Worm (Caenorhabditis elegans) whole organism, L4 larva: ENCODE results near the gene Y49E10.29.

Experiments
- F49E8.2 ChIP-seq: sonication (generic microtip); optimal IDR thresholded peaks from 2 replicates; lab custom pipeline; 2016; ENCODE audit warnings: missing compliant biosample characterization, mild to moderate bottlenecking, missing genetic modification characterization, borderline replicate concordance
- aha-1 ChIP-seq: fragments of 150-350 bp; peaks from one replicate; lab custom pipeline; 2014; ENCODE audit warnings: missing biosample characterization, missing genetic modification characterization
- ama-1 ChIP-seq: fragments of 150-350 bp; optimal IDR thresholded peaks from 2 replicates; lab custom pipeline; 2014; ENCODE audit warnings: inconsistent platforms, mixed read lengths
- arid-1 ChIP-seq: fragments of 200-800 bp; sonication (Bioruptor generic); conservative IDR thresholded peaks from 2 replicates; pipeline ENCODE4 v1.3.6; 2022; ENCODE audit warnings: missing genetic modification reagents, missing genetic modification characterization, missing compliant biosample characterization
- ceh-28 ChIP-seq: fragments of 150-350 bp; optimal IDR thresholded peaks from 2 replicates; lab custom pipeline; 2014; ENCODE audit warnings: missing biosample characterization, missing genetic modification reagents, missing genetic modification characterization
- dmd-6 ChIP-seq: fragments of 200-800 bp; sonication (Bioruptor generic); IDR thresholded peaks from 2 replicates; pipeline ENCODE4 v1.3.6; 2022; ENCODE audit warnings: missing genetic modification reagents, missing genetic modification characterization, missing compliant biosample characterization
- dpl-1 ChIP-seq: fragments of 150-350 bp; optimal IDR thresholded peaks from 2 replicates; lab custom pipeline; 2014; ENCODE audit warnings: missing biosample characterization, missing genetic modification reagents, missing genetic modification characterization
- hlh-30 ChIP-seq: sonication (generic microtip); optimal IDR thresholded peaks from 2 replicates; lab custom pipeline; 2017; ENCODE audit warnings: antibody characterized with exemption, mild to moderate bottlenecking, missing genetic modification characterization, missing compliant biosample characterization; ENCODE audit not compliant: insufficient read depth
- lin-15B ChIP-seq: fragments of 150-350 bp; sonication (generic microtip); optimal IDR thresholded peaks from 3 replicates; lab custom pipeline; 2014; ENCODE audit warnings: missing biosample characterization, missing genetic modification characterization
- lin-38 ChIP-seq: fragments of 200-800 bp; sonication (Bioruptor generic); IDR thresholded peaks from 2 replicates; pipeline ENCODE4 v1.3.6; 2022; ENCODE audit warnings: missing genetic modification reagents, missing genetic modification characterization, missing compliant biosample characterization
- lsy-2 ChIP-seq, 2 experiments: fragments of 150-350 bp in 1 of 2; sonication (generic microtip) in 1 of 2; optimal IDR thresholded peaks; 2 replicates each; lab custom pipeline; 2014 to 2017; ENCODE audit warnings: missing biosample characterization in 2 of 2, missing genetic modification characterization in 2 of 2
- madf-5 ChIP-seq, 2 experiments: fragments of 200-800 bp; sonication (Bioruptor generic); IDR thresholded peaks; 2 replicates each; pipeline ENCODE4 v1.3.6; 2022; ENCODE audit warnings: missing compliant biosample characterization in 2 of 2, missing genetic modification characterization in 2 of 2
- mes-2 ChIP-seq: sonication (generic microtip); optimal IDR thresholded peaks from 2 replicates; lab custom pipeline; 2016; ENCODE audit warnings: missing genotype, mild to moderate bottlenecking, missing genetic modification characterization, missing compliant biosample characterization; ENCODE audit not compliant: poor library complexity, severe bottlenecking
- rbr-2 ChIP-seq: sonication (generic microtip); optimal IDR thresholded peaks from 2 replicates; lab custom pipeline; 2016; ENCODE audit warnings: missing genotype, missing genetic modification characterization, missing compliant biosample characterization
- set-16 ChIP-seq: fragments of 200-800 bp; sonication (Bioruptor generic); IDR thresholded peaks from 2 replicates; pipeline ENCODE4 v1.3.6; 2022; ENCODE audit warnings: missing genetic modification reagents, missing genetic modification characterization, missing compliant biosample characterization
- snpc-1.2 ChIP-seq: fragments of 200-800 bp; sonication (Bioruptor generic); IDR thresholded peaks from 2 replicates; pipeline ENCODE4 v1.3.6; 2022; ENCODE audit warnings: missing genetic modification reagents, missing genetic modification characterization, missing compliant biosample characterization
- spr-3 ChIP-seq: fragments of 200-800 bp; sonication (Bioruptor generic); optimal IDR thresholded peaks from 2 replicates; lab custom pipeline; 2018; ENCODE audit warnings: mild to moderate bottlenecking, missing genetic modification characterization, missing compliant biosample characterization
- unc-130 ChIP-seq: sonication (generic microtip); optimal IDR thresholded peaks from 2 replicates; lab custom pipeline; 2016; ENCODE audit warnings: missing genetic modification reagents, missing genetic modification characterization, missing compliant biosample characterization
- unc-62 ChIP-seq, 3 experiments: fragments of 150-350 bp in 1 of 3; sonication (generic microtip); optimal IDR thresholded peaks in 2 of 3; peaks in 1 of 3; 1 replicate in 1 of 3; 2 replicates in 2 of 3; lab custom pipeline; 2014 to 2017; ENCODE audit warnings: missing biosample characterization in 3 of 3, missing genetic modification characterization in 3 of 3, missing genetic modification reagents in 3 of 3, missing genotype in 1 of 3

Gene Y49E10.29

DNA sequence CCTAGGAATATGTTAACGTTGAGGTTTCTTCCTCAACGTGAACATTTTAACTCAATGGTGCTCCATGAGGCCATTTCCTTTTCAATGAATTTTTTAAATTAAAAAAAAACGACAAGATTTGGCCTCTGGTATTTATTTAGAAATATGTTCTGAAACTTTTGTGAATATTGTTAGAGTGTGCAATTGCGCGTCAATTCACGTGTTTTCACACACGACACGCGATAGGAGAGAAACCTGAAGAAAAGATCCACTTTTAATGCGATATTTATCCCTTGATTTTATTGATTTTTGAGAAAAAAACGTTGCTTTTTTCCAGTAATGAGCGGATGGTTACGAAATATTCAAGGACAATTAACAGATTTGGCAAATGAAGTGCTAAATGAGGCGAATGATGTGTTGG lies 30.3 kb downstream of the Y49E10.29 start, which contains the start of gene sql-1:
Gene sql-1, plus strand, starts transcription at position 313 of the 400 bp plus-strand sequence.
- TF ChIP-seq snpc-1.2 (GFP tag; lab: Robert Waterston, UW): peak; percentile 48; the same call in 1 of the 2 replicates
- TF ChIP-seq lsy-2 (tag; optimal IDR thresholded peaks at IDR 0.05; lab: Kevin White, UChicago): peak in 1 of 2 experiments; percentile 34
- peak; percentile 62; the same call in 1 of the 2 replicates for TF ChIP-seq arid-1 (GFP tag; lab: Robert Waterston, UW)
- TF ChIP-seq rbr-2: no peak
- TF ChIP-seq spr-3 (GFP tag; lab: Kevin White, UChicago): no peak
- TF ChIP-seq dmd-6: no peak
- TF ChIP-seq dpl-1 (GFP tag; lab: Kevin White, UChicago): peak; percentile 27
- no peak for TF ChIP-seq hlh-30
- TF ChIP-seq unc-130 (GFP tag; lab: Kevin White, UChicago): peak; percentile 62
- peak; percentile 82 for TF ChIP-seq ama-1
- peak; percentile 39 for TF ChIP-seq ceh-28 (tag; lab: Kevin White, UChicago)
- 0 out of 4 replicates have a peak, but pooled peaks of 1 of the 2 experiments have one; percentile 39 for TF ChIP-seq madf-5 (GFP tag; IDR thresholded peaks at IDR 0.05; lab: Robert Waterston, UW)
- TF ChIP-seq F49E8.2 (tag; lab: Kevin White, UChicago): peak; percentile 44
- TF ChIP-seq lin-38 (GFP tag; lab: Robert Waterston, UW): peak; percentile 72
- TF ChIP-seq, all 104 proteins: peak for 10

- TF ChIP-seq aha-1 (no peak), unc-62 (GFP tag; optimal IDR thresholded peaks at IDR 0.05 in 1 of 2; lab: Kevin White, UChicago) (peak in 1 of 2 experiments; percentile 28), unc-62 (tag; optimal IDR thresholded peaks at IDR 0.05; lab: Kevin White, UChicago) (no peak), mes-2 (tag; lab: Kevin White, UChicago) (no peak)
- TF ChIP-seq, all 104 proteins: peak for 1
Measured at ce11 chrIII:12510505-12510904, 41.5 kb downstream of the Y49E10.29 start.

- TF ChIP-seq lin-15B (tag; lab: Kevin White, UChicago) (no peak), set-16 (GFP tag; lab: Robert Waterston, UW) (no peak), ceh-28 (tag; lab: Kevin White, UChicago) (peak; percentile 94)
- TF ChIP-seq, all 104 proteins: peak for 1
Measured at ce11 chrIII:12517674-12518073, 48.7 kb downstream of the Y49E10.29 start.
